Worm (Caenorhabditis elegans) whole organism, L4 larva: ENCODE data around the gene clh-2.

ENCODE experiments used
- F26F4.8 ChIP-seq: fragments of 200-800 bp; sonication (Bioruptor generic); conservative IDR thresholded peaks from 2 replicates; pipeline ENCODE4 v1.3.6; 2022; ENCODE audit warnings: missing genetic modification characterization, missing compliant biosample characterization
- Y75B8A.6 ChIP-seq: fragments of 200-800 bp; sonication (Bioruptor generic); IDR thresholded peaks from 2 replicates; pipeline ENCODE4 v1.3.6; 2022; ENCODE audit warnings: missing genetic modification reagents, missing genetic modification characterization, missing compliant biosample characterization
- aha-1 ChIP-seq: fragments of 150-350 bp; peaks from one replicate; lab custom pipeline; 2014; ENCODE audit warnings: missing biosample characterization, missing genetic modification characterization
- ama-1 ChIP-seq: fragments of 150-350 bp; optimal IDR thresholded peaks from 2 replicates; lab custom pipeline; 2014; ENCODE audit warnings: inconsistent platforms, mixed read lengths
- attf-4 ChIP-seq: sonication (generic microtip); optimal IDR thresholded peaks from 3 replicates; lab custom pipeline; 2017; ENCODE audit warnings: missing biosample characterization, missing genetic modification characterization
- ceh-28 ChIP-seq: fragments of 150-350 bp; optimal IDR thresholded peaks from 2 replicates; lab custom pipeline; 2014; ENCODE audit warnings: missing biosample characterization, missing genetic modification reagents, missing genetic modification characterization
- ceh-32 ChIP-seq: sonication (generic microtip); optimal IDR thresholded peaks from 2 replicates; lab custom pipeline; 2016; ENCODE audit warnings: mild to moderate bottlenecking, missing genetic modification characterization, missing compliant biosample characterization; ENCODE audit not compliant: poor library complexity
- cey-2 ChIP-seq: sonication (generic microtip); optimal IDR thresholded peaks from 3 replicates; lab custom pipeline; 2017; ENCODE audit warnings: missing genetic modification characterization, mild to moderate bottlenecking, missing compliant biosample characterization, antibody characterized with exemption, borderline replicate concordance; ENCODE audit not compliant: insufficient read depth
- daf-16 ChIP-seq, 3 experiments: sonication (generic microtip); optimal IDR thresholded peaks; 2 replicates each; lab custom pipeline; 2016 to 2017; ENCODE audit warnings: missing genetic modification characterization in 3 of 3, missing genetic modification reagents in 3 of 3, mild to moderate bottlenecking in 2 of 3, missing compliant biosample characterization in 2 of 3, missing biosample characterization in 1 of 3, moderate library complexity in 1 of 3
- daf-19 ChIP-seq: fragments of 200-800 bp; sonication (Bioruptor generic); conservative IDR thresholded peaks from 2 replicates; pipeline ENCODE4 v1.3.6; 2022; ENCODE audit warnings: missing genetic modification characterization, missing compliant biosample characterization
- daf-8 ChIP-seq: fragments of 200-800 bp; sonication (Bioruptor generic); IDR thresholded peaks from 2 replicates; pipeline ENCODE4 v1.3.6; 2022; ENCODE audit warnings: missing genetic modification characterization, missing compliant biosample characterization
- dmd-8 ChIP-seq: fragments of 200-800 bp; sonication (Bioruptor generic); IDR thresholded peaks from 2 replicates; pipeline ENCODE4 v1.3.6; 2022; ENCODE audit warnings: missing genetic modification characterization, missing compliant biosample characterization
- dmd-9 ChIP-seq: fragments of 200-800 bp; sonication (Bioruptor generic); IDR thresholded peaks from 2 replicates; pipeline ENCODE4 v1.3.6; 2022; ENCODE audit warnings: missing genetic modification reagents, missing genetic modification characterization, missing compliant biosample characterization
- jun-1 ChIP-seq: fragments of 150-350 bp; optimal IDR thresholded peaks from 2 replicates; lab custom pipeline; 2014; ENCODE audit warnings: missing biosample characterization, missing genetic modification reagents, missing genetic modification characterization
- lin-1 ChIP-seq: fragments of 200-800 bp; sonication (Bioruptor generic); IDR thresholded peaks from 2 replicates; pipeline ENCODE4 v1.3.6; 2022; ENCODE audit warnings: missing genetic modification reagents, missing genetic modification characterization, missing compliant biosample characterization
- lin-29 ChIP-seq: fragments of 200-800 bp; sonication (Bioruptor generic); IDR thresholded peaks from 2 replicates; pipeline ENCODE4 v1.3.6; 2022; ENCODE audit warnings: missing genetic modification reagents, missing genetic modification characterization, missing compliant biosample characterization
- lir-3 ChIP-seq: sonication (generic microtip); optimal IDR thresholded peaks from 2 replicates; lab custom pipeline; 2016; ENCODE audit warnings: mild to moderate bottlenecking, missing genetic modification characterization, missing compliant biosample characterization
- lsy-2 ChIP-seq, 2 experiments: fragments of 150-350 bp in 1 of 2; sonication (generic microtip) in 1 of 2; optimal IDR thresholded peaks; 2 replicates each; lab custom pipeline; 2014 to 2017; ENCODE audit warnings: missing biosample characterization in 2 of 2, missing genetic modification characterization in 2 of 2
- mep-1 ChIP-seq: fragments of 150-350 bp; sonication (generic microtip); optimal IDR thresholded peaks from 3 replicates; lab custom pipeline; 2014; ENCODE audit warnings: missing biosample characterization, missing genetic modification characterization
- mes-2 ChIP-seq: sonication (generic microtip); optimal IDR thresholded peaks from 2 replicates; lab custom pipeline; 2016; ENCODE audit warnings: missing genotype, mild to moderate bottlenecking, missing genetic modification characterization, missing compliant biosample characterization; ENCODE audit not compliant: poor library complexity, severe bottlenecking
- nhr-102 ChIP-seq: sonication (generic microtip); optimal IDR thresholded peaks from 2 replicates; lab custom pipeline; 2016; ENCODE audit warnings: mild to moderate bottlenecking, missing genetic modification characterization, moderate library complexity, missing compliant biosample characterization
- nhr-11 ChIP-seq: fragments of 150-350 bp; optimal IDR thresholded peaks from 2 replicates; lab custom pipeline; 2014; ENCODE audit warnings: missing biosample characterization, missing genetic modification characterization
- nhr-25 ChIP-seq: sonication (generic microtip); optimal IDR thresholded peaks from 2 replicates; lab custom pipeline; 2017; ENCODE audit warnings: missing genetic modification characterization, mild to moderate bottlenecking, missing compliant biosample characterization, antibody characterized with exemption, moderate library complexity, borderline replicate concordance; ENCODE audit not compliant: insufficient read depth
- nhr-28 ChIP-seq: fragments of 150-350 bp; optimal IDR thresholded peaks from 2 replicates; lab custom pipeline; 2014; ENCODE audit warnings: missing biosample characterization, missing genetic modification characterization
- pha-4 ChIP-seq, 2 experiments: fragments of 150-350 bp in 1 of 2; fragments of 200-800 bp in 1 of 2; sonication (Bioruptor generic) in 1 of 2; IDR thresholded peaks in 1 of 2; optimal IDR thresholded peaks in 1 of 2; 2 replicates each; pipeline versions ENCODE4 v1.3.6 to Lab custom; 2014 to 2022; ENCODE audit warnings: missing genetic modification characterization in 2 of 2, missing genetic modification reagents in 2 of 2, missing biosample characterization in 1 of 2, missing compliant biosample characterization in 1 of 2
- rbr-2 ChIP-seq: sonication (generic microtip); optimal IDR thresholded peaks from 2 replicates; lab custom pipeline; 2016; ENCODE audit warnings: missing genotype, missing genetic modification characterization, missing compliant biosample characterization
- saeg-2 ChIP-seq: fragments of 200-800 bp; sonication (Bioruptor generic); IDR thresholded peaks from 2 replicates; pipeline ENCODE4 v1.3.6; 2022; ENCODE audit warnings: missing genetic modification reagents, missing genetic modification characterization, missing compliant biosample characterization
- sdz-12 ChIP-seq: fragments of 200-800 bp; sonication (Bioruptor generic); optimal IDR thresholded peaks from 2 replicates; lab custom pipeline; 2018; ENCODE audit warnings: mild to moderate bottlenecking, missing genetic modification characterization, missing compliant biosample characterization
- set-16 ChIP-seq: fragments of 200-800 bp; sonication (Bioruptor generic); IDR thresholded peaks from 2 replicates; pipeline ENCODE4 v1.3.6; 2022; ENCODE audit warnings: missing genetic modification reagents, missing genetic modification characterization, missing compliant biosample characterization
- skn-1 ChIP-seq: fragments of 150-350 bp; optimal IDR thresholded peaks from 2 replicates; lab custom pipeline; 2014; ENCODE audit warnings: missing biosample characterization, missing genetic modification characterization
- snpc-1.2 ChIP-seq: fragments of 200-800 bp; sonication (Bioruptor generic); IDR thresholded peaks from 2 replicates; pipeline ENCODE4 v1.3.6; 2022; ENCODE audit warnings: missing genetic modification reagents, missing genetic modification characterization, missing compliant biosample characterization
- spr-1 ChIP-seq: sonication (generic microtip); optimal IDR thresholded peaks from 2 replicates; lab custom pipeline; 2016; ENCODE audit warnings: mild to moderate bottlenecking, missing genetic modification characterization, missing compliant biosample characterization
- tag-97 ChIP-seq: fragments of 200-800 bp; sonication (Bioruptor generic); IDR thresholded peaks from 2 replicates; pipeline ENCODE4 v1.3.6; 2022; ENCODE audit warnings: missing genetic modification characterization, missing compliant biosample characterization
- tra-1 ChIP-seq: fragments of 200-800 bp; sonication (Bioruptor generic); IDR thresholded peaks from 2 replicates; pipeline ENCODE4 v1.3.6; 2022; ENCODE audit warnings: missing genetic modification reagents, missing genetic modification characterization, missing compliant biosample characterization
- unc-130 ChIP-seq: sonication (generic microtip); optimal IDR thresholded peaks from 2 replicates; lab custom pipeline; 2016; ENCODE audit warnings: missing genetic modification reagents, missing genetic modification characterization, missing compliant biosample characterization
- unc-62 ChIP-seq, 3 experiments: fragments of 150-350 bp in 1 of 3; sonication (generic microtip); optimal IDR thresholded peaks in 2 of 3; peaks in 1 of 3; 1 replicate in 1 of 3; 2 replicates in 2 of 3; lab custom pipeline; 2014 to 2017; ENCODE audit warnings: missing biosample characterization in 3 of 3, missing genetic modification characterization in 3 of 3, missing genetic modification reagents in 3 of 3, missing genotype in 1 of 3
- vab-7 ChIP-seq: fragments of 200-800 bp; sonication (Bioruptor generic); IDR thresholded peaks from 2 replicates; pipeline ENCODE4 v1.3.6; 2022; ENCODE audit warnings: missing genetic modification reagents, missing genetic modification characterization, missing compliant biosample characterization

clh-2 gene

DNA sequence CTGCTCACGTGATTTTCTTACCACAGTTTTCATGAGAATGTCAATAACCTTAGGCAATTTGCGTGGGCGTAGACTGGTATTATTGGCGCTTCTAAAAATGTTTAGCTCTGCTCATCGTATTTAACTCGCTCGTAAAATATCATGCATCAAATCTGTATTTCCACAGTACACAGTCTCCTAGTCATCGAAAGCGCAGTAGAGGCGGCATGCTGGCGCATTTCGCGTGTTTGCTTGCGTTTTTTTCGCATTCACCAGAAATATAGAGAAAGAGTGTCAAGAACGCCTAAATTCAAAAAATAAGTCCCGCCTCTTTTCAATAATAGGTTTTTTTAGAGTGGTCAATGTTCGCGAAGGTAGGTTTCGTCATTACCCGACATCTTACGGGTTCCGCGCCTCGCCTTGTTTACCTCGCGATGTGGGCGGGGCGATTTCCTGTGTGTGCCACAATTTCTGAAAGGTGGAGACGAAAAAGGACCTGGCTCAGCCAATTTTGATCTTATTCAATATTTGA lies 25.0 kb downstream of the clh-2 start (continued):
- TF ChIP-seq rbr-2 (peak; percentile 41), unc-130 (peak; percentile 76), mes-2 (tag; lab: Kevin White, UChicago) (peak; percentile 80), lin-29 (peak; percentile 39; the same call in 1 of the 2 replicates), snpc-1.2 (peak; percentile 86), jun-1 (tag; lab: Kevin White, UChicago) (no peak), Y75B8A.6 (peak; percentile 82; the same call in 1 of the 2 replicates)

DNA sequence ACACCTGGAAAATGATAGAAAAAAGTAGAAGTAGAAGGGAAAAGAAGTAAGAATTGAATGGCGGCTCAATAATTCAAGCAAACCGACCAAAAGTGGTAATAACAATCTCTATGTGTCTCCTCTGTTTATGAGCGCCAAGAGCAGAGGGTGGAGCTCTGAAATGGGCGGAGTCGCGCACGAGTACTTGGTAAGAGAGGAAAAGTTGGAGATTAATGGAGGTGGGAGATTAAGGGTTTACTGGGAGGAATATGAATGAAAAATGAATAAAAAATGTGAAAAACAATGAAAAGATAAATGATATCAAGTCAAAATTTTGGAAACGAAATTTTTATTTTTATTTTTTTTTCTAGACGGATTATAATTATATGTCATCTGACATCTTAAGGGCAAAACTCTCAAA lies 26.0 kb downstream of the clh-2 start:
- TF ChIP-seq ceh-28 (tag; lab: Kevin White, UChicago) (no peak), daf-16 (GFP tag; optimal IDR thresholded peaks at IDR 0.05; lab: Kevin White, UChicago) (no peak), daf-16 (tag; optimal IDR thresholded peaks at IDR 0.05; lab: Kevin White, UChicago) (no peak)

DNA sequence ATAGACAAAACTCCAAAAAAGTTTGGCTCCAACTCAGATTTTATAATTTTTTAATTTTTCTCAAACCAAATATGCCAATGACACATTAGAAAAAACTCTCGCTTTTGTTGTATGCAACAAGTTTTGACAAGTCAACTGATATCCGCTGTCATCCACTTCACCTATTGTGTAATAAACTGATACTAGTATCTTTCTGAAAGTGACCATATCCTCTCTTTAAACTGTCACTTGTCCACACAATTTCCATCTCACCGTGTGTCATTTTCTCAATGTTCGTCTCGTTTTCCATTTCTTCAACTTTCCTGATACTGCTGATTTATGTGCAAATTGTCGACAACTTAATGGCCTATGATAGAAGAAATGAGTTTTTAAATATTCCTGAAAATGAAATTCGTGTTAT lies 31.4 kb downstream of the clh-2 start, which contains the start of the genes C33B4.5 and C33B4.4:
Gene C33B4.5, plus strand, starts transcription at position 270 of the 400 bp plus-strand sequence.
Gene C33B4.4, minus strand, starts transcription at position 385 of the 400 bp plus-strand sequence.
- TF ChIP-seq tag-97 (no peak), aha-1 (tag; lab: Kevin White, UChicago) (peak; percentile 44), dmd-8 (GFP tag; lab: Robert Waterston, UW) (no peak), unc-62 (GFP tag; optimal IDR thresholded peaks at IDR 0.05 in 1 of 2; lab: Kevin White, UChicago) (peak in 1 of 2 experiments; percentile 91), unc-62 (tag; optimal IDR thresholded peaks at IDR 0.05; lab: Kevin White, UChicago) (no peak), pha-4 (GFP tag; IDR thresholded peaks at IDR 0.05; lab: Robert Waterston, UW) (no peak), pha-4 (tag; optimal IDR thresholded peaks at IDR 0.05; lab: Kevin White, UChicago) (no peak), Y75B8A.6 (no peak)

DNA sequence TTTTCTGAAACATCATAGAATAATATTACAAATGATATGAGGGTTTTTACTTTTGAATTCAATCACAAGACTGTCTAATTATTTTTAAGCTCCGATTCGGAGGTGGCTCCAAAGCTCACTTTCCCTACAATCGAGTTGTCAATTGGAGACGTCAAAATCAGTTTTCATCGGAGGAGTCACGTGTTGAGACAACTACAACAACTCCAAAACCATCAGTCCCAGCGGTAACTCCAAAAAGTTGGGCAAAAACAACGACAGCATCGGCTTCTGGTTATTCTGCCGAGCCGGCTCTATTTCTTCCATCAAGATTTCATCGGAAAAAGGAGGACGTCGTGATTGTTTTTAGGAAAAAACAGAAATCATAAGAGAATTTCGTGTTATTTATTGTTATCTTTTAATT lies 32.4 kb downstream of the clh-2 start:
- TF ChIP-seq nhr-28 (tag; lab: Kevin White, UChicago) (no peak), unc-62 (GFP tag; optimal IDR thresholded peaks at IDR 0.05 in 1 of 2; lab: Kevin White, UChicago) (peak in 1 of 2 experiments; percentile 60), unc-62 (tag; optimal IDR thresholded peaks at IDR 0.05; lab: Kevin White, UChicago) (no peak)

DNA sequence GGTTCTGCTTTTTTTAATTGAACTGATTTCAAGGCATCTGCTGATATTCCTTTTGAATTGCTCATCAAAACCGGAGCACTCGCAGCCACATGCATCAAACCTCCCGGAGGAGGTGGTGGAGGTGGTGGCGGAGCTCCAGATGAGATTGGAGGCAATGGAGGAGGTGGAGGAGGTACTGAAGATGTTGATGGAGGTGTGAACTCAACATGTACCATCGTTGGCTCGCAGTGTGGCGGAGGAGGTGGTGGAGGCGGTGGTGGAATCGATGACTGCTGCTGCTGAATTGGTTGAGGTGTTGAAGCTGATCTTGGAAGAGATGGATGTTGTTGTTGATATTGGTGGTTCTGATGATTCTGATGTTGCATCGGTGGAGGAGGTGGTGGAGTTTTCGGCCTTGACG lies 35.3 kb downstream of the clh-2 start:
- TF ChIP-seq set-16 (GFP tag; lab: Robert Waterston, UW): peak; percentile 72
- TF ChIP-seq daf-19 (GFP tag; lab: Robert Waterston, UW): no peak

DNA sequence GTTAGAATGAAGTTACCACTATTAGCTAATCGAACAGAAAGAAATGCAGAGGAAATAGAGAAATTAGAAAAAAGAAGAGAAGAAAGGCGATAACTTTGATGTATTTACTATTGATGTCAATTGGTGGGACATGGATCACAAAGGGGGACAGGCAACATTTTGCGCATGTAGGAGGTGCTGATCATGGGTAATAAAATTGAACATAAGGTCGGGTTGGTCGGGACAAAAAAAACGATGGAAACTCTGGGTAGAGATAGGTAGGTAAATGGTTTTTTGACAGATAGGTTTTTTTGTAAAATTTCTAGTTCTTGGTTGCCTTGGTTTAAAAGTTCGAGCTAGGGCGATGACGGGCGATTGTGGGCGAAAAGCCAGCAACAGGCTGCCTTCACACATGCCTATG lies 39.2 kb downstream of the clh-2 start, which contains the start of gene shn-1:
Gene shn-1, minus strand, starts transcription at position 101 of the 400 bp plus-strand sequence.
- TF ChIP-seq ceh-32 (no peak), nhr-102 (tag; lab: Kevin White, UChicago) (no peak), saeg-2 (GFP tag; lab: Robert Waterston, UW) (no peak), nhr-11 (no peak), skn-1 (no peak), cey-2 (tag; lab: Kevin White, UChicago) (no peak), lsy-2 (tag; optimal IDR thresholded peaks at IDR 0.05; lab: Kevin White, UChicago) (no peak), spr-1 (no peak), tra-1 (GFP tag; lab: Robert Waterston, UW) (no peak), ama-1 (lab: Kevin White, UChicago) (no peak), lin-1 (GFP tag; lab: Robert Waterston, UW) (no peak), daf-8 (GFP tag; lab: Robert Waterston, UW) (no peak), attf-4 (tag; lab: Kevin White, UChicago) (no peak), lir-3 (no peak), F26F4.8 (GFP tag; lab: Robert Waterston, UW) (no peak), sdz-12 (GFP tag; lab: Kevin White, UChicago) (no peak), nhr-25 (no peak), vab-7 (GFP tag; lab: Robert Waterston, UW) (no peak), mep-1 (tag; lab: Kevin White, UChicago) (no peak), dmd-9 (GFP tag; lab: Robert Waterston, UW) (no peak)
